Fruit fly (Drosophila melanogaster): Measurements from ENCODE around the gene CG2926.

The CG2926 gene

dm6 chr3R:5568590-5568989 lies 19.6 kb downstream of the CG2926 start, which contains the start of the genes CG2931 and Rheb (continued):
- no peak for TF ChIP-seq ro (GFP tag; IDR thresholded peaks at IDR 0.05)
- no peak for TF ChIP-seq ATbp (GFP tag; optimal IDR thresholded peaks at IDR 0.05)
- peak; percentile 72 for TF ChIP-seq B-H2 (GFP tag; optimal IDR thresholded peaks at IDR 0.05)
- TF ChIP-seq CG18262 (tag; optimal IDR thresholded peaks at IDR 0.05): peak; percentile 57
- peak; percentile 47 for TF ChIP-seq peb (GFP tag; IDR thresholded peaks at IDR 0.05)
- TF ChIP-seq E2f1 (GFP tag; IDR thresholded peaks at IDR 0.05): peak; percentile 55; the same call in 1 of the 2 replicates
- no peak for TF ChIP-seq br (optimal IDR thresholded peaks at IDR 0.05)
- no peak for TF ChIP-seq Hey (tag; optimal IDR thresholded peaks at IDR 0.05)
- TF ChIP-seq Ravus (GFP tag; IDR thresholded peaks at IDR 0.05): no peak
- peak; percentile 66 for TF ChIP-seq CG2129 (GFP tag; IDR thresholded peaks at IDR 0.05; ENCODE audit: partially characterized antibody)
- TF ChIP-seq klu (GFP tag; IDR thresholded peaks at IDR 0.05): peak; percentile 25; the same call in 1 of the 2 replicates
- no peak for TF ChIP-seq CG10959 (GFP tag; IDR thresholded peaks at IDR 0.05)
- TF ChIP-seq wek (GFP tag; optimal IDR thresholded peaks at IDR 0.05): no peak
- peak; percentile 60 for TF ChIP-seq Blimp-1 (GFP tag; optimal IDR thresholded peaks at IDR 0.05)
- TF ChIP-seq zf30C (GFP tag; optimal IDR thresholded peaks at IDR 0.05): no peak
- no peak for TF ChIP-seq ac (GFP tag; optimal IDR thresholded peaks at IDR 0.05)
- no peak for TF ChIP-seq CHES-1-like (GFP tag; optimal IDR thresholded peaks at IDR 0.05)
- peak; percentile 32 for TF ChIP-seq tx (GFP tag; optimal IDR thresholded peaks at IDR 0.05)
- TF ChIP-seq prd (optimal IDR thresholded peaks at IDR 0.05): no peak
- TF ChIP-seq prd (GFP tag; IDR thresholded peaks at IDR 0.05): peak; percentile 82
- no peak for TF ChIP-seq scrt (GFP tag; optimal IDR thresholded peaks at IDR 0.05)
- no peak for TF ChIP-seq dimm (GFP tag; IDR thresholded peaks at IDR 0.05)
- TF ChIP-seq cato (GFP tag; optimal IDR thresholded peaks at IDR 0.05; ENCODE audit: borderline replicate concordance): no peak
- no peak for TF ChIP-seq bab2 (GFP tag; optimal IDR thresholded peaks at IDR 0.05)
- TF ChIP-seq CG4854 (GFP tag; optimal IDR thresholded peaks at IDR 0.05): peak; percentile 27
- TF ChIP-seq Taf1 (GFP tag; IDR thresholded peaks at IDR 0.05): no peak
- TF ChIP-seq CG15011 (GFP tag; optimal IDR thresholded peaks at IDR 0.05): no peak
- TF ChIP-seq jumu (GFP tag; optimal IDR thresholded peaks at IDR 0.05): peak; percentile 30
- no peak for TF ChIP-seq CG6254 (GFP tag; optimal IDR thresholded peaks at IDR 0.05)
- peak; percentile 85 for TF ChIP-seq CG13287 (GFP tag; IDR thresholded peaks at IDR 0.05; ENCODE audit: partially characterized antibody)
- no peak for TF ChIP-seq CG11560 (tag; IDR thresholded peaks at IDR 0.05)
- no peak for TF ChIP-seq gt (GFP tag; IDR thresholded peaks at IDR 0.05)
- TF ChIP-seq pfk (GFP tag; optimal IDR thresholded peaks at IDR 0.05): no peak
- no peak for TF ChIP-seq D (optimal IDR thresholded peaks at IDR 0.05)
- TF ChIP-seq D (GFP tag; optimal IDR thresholded peaks at IDR 0.05): no peak
- TF ChIP-seq HLH3B (GFP tag; IDR thresholded peaks at IDR 0.05): 0 out of 2 replicates have a peak, but pooled peaks have one; percentile 35
- TF ChIP-seq Elba2 (GFP tag; optimal IDR thresholded peaks at IDR 0.05): peak; percentile 38
- no peak for TF ChIP-seq pan (optimal IDR thresholded peaks at IDR 0.05)
- peak in 1 of 2 experiments; percentile 79 for TF ChIP-seq pan (GFP tag; optimal IDR thresholded peaks at IDR 0.05 in 1 of 2, IDR thresholded peaks at IDR 0.05 in 1 of 2)
- TF ChIP-seq NC2α (GFP tag; optimal IDR thresholded peaks at IDR 0.05): no peak
- peak; percentile 73; the same call in 2 of the 3 replicates for TF ChIP-seq Dbx (GFP tag; IDR thresholded peaks at IDR 0.05)
- no peak for TF ChIP-seq CG17612 (GFP tag; IDR thresholded peaks at IDR 0.05)
- peak; percentile 81 for TF ChIP-seq slbo (GFP tag; IDR thresholded peaks at IDR 0.05)
- no peak for TF ChIP-seq rib (GFP tag; IDR thresholded peaks at IDR 0.05)
- TF ChIP-seq Hand (GFP tag; optimal IDR thresholded peaks at IDR 0.05): peak; percentile 13
- TF ChIP-seq CG4404 (GFP tag; IDR thresholded peaks at IDR 0.05): no peak
- TF ChIP-seq Dp (GFP tag; optimal IDR thresholded peaks at IDR 0.05): peak; percentile 35
- TF ChIP-seq Antp (GFP tag; optimal IDR thresholded peaks at IDR 0.05): peak; percentile 28
- no peak for TF ChIP-seq CG4707 (GFP tag; optimal IDR thresholded peaks at IDR 0.05)
- TF ChIP-seq Atf6 (GFP tag; IDR thresholded peaks at IDR 0.05): peak; percentile 67
- TF ChIP-seq CG2889 (GFP tag; IDR thresholded peaks at IDR 0.05): no peak
- peak; percentile 94 for TF ChIP-seq row (GFP tag; IDR thresholded peaks at IDR 0.05)
- no peak for TF ChIP-seq gsb (GFP tag; IDR thresholded peaks at IDR 0.05)
